Worm (Caenorhabditis elegans) whole organism, mixed stage, embryonic: ENCODE data around the gene pals-25.

Experiments
- M03D4.4 ChIP-seq: sonication (generic microtip); optimal IDR thresholded peaks from 2 replicates; lab custom pipeline; 2017; ENCODE audit warnings: mild to moderate bottlenecking, missing genetic modification characterization, missing compliant biosample characterization
- ces-1 ChIP-seq: fragments of 150-350 bp; optimal IDR thresholded peaks from 2 replicates; lab custom pipeline; 2014; ENCODE audit warnings: missing biosample characterization, missing genetic modification reagents, missing genetic modification characterization
- mep-1 ChIP-seq: fragments of 150-350 bp; optimal IDR thresholded peaks from 2 replicates; lab custom pipeline; 2017; ENCODE audit warnings: missing biosample characterization, missing genetic modification reagents, missing genetic modification characterization, inconsistent platforms
- nhr-28 ChIP-seq: fragments of 150-350 bp; optimal IDR thresholded peaks from 2 replicates; lab custom pipeline; 2014; ENCODE audit warnings: missing biosample characterization, missing genetic modification characterization
- nhr-76 ChIP-seq: sonication (generic microtip); optimal IDR thresholded peaks from 2 replicates; lab custom pipeline; 2017; ENCODE audit warnings: missing biosample characterization, missing genetic modification characterization
- snpc-4 ChIP-seq: fragments of 150-350 bp; optimal IDR thresholded peaks from 2 replicates; lab custom pipeline; 2014; ENCODE audit warnings: missing biosample characterization, missing genetic modification characterization
- zip-8 ChIP-seq: fragments of 150-350 bp; optimal IDR thresholded peaks from 2 replicates; lab custom pipeline; 2014; ENCODE audit warnings: missing biosample characterization, missing genetic modification characterization

- TF ChIP-seq mep-1 (no peak), snpc-4 (no peak), nhr-28 (tag; lab: Kevin White, UChicago) (no peak), M03D4.4 (tag; lab: Kevin White, UChicago) (no peak), zip-8 (tag; lab: Kevin White, UChicago) (no peak), nhr-76 (tag; lab: Kevin White, UChicago) (no peak), ces-1 (GFP tag; lab: Kevin White, UChicago) (no peak)
Observed at ce11 chrIII:132118-132517, 2.2 kb upstream of the pals-25 start, which contains the start of gene pals-22.
